Worm (Caenorhabditis elegans): ENCODE measurements around the gene lin-38.

ce11 chrII:13585655-13586170 is 10.0 kb downstream of the lin-38 start, which contains the start of gene Y48E1B.8:
- TF ChIP-seq ceh-20 (GFP tag; IDR thresholded peaks at IDR 0.05) (no peak), mxl-3 (GFP tag; optimal IDR thresholded peaks at IDR 0.05) (no peak), lin-29 (GFP tag; IDR thresholded peaks at IDR 0.05) (no peak), ama-1 (optimal IDR thresholded peaks at IDR 0.05) (no peak), nhr-76 (tag; optimal IDR thresholded peaks at IDR 0.05) (no peak), lim-7 (GFP tag; IDR thresholded peaks at IDR 0.05) (no peak)
